Worm (Caenorhabditis elegans) whole organism, dauer: Measurements from ENCODE around the gene ndub-5.

ENCODE experiments used
- unc-62 ChIP-seq: sonication (generic microtip); optimal IDR thresholded peaks from 2 replicates; lab custom pipeline; 2017; ENCODE audit warnings: missing biosample characterization, missing genetic modification reagents, missing genetic modification characterization

The ndub-5 gene

DNA sequence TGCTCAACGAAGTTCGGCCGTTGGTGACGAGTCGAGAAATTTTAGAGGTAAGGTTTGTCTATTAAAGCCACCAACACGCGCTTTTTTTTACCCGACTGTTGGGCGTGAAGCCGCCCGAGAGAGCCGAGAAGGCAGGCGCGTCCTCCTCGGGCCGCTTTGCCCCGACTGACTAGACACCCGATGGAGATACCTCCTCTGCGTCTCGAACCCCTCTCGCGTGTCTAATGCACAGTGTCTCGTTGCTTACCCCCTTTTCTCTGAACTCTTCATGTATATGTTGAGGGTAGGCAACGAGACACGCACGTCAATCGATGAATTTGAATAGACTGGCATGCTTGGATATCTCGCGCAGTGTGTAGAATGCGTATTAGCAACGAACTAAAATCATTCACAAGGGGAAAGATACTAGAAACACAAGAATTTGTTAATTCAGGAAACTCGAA, 29.4 kb downstream of the ndub-5 start:
- TF ChIP-seq unc-62 (GFP tag; lab: Kevin White, UChicago) = no peak

DNA sequence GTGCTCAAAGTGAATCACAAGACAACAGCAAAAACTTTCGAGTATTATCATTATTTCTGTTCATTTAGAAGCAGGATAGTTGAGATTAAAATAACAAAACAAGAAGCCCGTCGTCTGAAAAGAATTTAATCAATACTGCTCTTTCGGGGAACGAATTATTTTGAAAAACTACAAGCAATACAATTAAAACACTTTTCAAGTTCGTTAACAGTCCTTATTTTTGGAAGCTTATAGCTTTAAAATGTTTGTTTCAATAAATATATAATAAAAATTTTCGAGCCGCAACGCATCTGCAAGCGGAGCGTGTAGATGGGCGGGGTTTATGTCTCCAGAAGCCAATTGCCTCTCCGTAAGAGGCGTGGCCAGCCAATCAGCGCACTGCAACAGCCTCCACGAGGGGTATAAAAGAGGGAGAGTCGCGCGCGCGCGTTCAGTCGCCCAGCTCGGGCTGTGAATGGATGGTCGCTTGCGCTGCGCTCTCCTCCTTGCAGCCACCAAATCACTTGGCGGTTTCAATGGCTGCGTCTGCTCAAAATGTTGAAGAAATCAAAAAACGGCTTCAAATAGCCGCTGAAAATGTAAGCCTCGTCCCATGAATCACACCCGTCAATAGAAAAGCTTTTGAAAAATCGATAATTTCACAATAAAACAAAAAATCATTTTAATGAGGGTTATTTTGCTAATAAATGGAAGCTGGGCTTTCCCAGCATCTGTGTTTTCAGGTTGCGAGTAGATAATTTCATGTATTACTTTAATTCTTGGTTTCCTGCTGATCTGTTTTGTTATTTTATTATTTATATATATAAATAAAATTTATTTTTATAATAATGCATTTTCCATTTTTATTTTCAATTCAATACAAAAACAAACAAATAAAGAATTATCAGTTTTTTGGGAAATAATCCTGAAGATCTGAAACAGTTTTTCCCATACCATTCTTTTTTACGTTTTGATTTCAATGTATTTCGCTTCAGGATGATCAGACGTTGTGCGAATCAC, 30.1 kb downstream of the ndub-5 start, which contains the start of the genes ift-43 and mdt-26:
Gene ift-43 (minus strand): TSS at position 51 of the 999 bp plus-strand sequence.
Gene mdt-26 (plus strand): TSS at position 446 of the 999 bp plus-strand sequence.
- TF ChIP-seq unc-62 (GFP tag; lab: Kevin White, UChicago) = no peak

DNA sequence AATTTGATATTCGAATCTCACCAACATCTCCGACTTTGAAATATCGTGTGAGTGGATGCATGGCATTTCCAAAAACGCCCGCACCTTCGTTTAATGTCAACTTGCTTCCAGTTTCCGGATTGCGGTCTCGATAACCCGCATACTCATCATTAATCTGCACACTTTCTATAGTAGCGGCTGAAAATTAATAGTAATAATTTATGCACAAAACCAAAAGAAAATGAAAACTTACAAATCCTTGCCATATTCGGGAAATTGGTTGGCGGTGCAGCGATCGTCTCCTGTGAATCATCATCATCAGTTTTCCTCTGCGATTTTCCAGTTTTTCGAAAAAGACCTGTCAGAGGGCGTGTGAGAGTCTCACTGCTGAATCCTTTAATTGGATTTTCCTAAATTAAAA, 31.0 kb downstream of the ndub-5 start:
- TF ChIP-seq unc-62 (GFP tag; lab: Kevin White, UChicago) = no peak

DNA sequence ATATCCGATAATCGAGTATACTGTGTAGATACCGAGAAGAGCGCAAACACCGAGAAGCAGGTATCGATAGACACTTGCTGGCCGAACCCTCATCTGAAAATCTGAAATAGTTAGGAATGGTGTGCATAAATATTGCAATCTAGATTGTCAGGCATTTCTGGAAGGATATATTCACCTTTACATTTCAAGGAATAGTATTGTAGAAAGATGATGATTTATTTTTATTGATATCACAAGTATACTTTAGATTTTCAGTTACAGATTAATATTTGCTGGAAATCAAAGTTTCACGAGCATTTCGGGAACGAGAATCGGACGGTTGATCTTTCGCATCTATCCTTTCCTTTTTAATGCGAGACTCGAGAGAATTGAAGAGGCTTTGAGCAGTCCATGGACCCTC, 31.5 kb downstream of the ndub-5 start, which contains the start of gene fut-3:
Gene fut-3 (minus strand): TSS at position 101 of the 400 bp plus-strand sequence.
- no peak for TF ChIP-seq unc-62 (GFP tag; lab: Kevin White, UChicago)

DNA sequence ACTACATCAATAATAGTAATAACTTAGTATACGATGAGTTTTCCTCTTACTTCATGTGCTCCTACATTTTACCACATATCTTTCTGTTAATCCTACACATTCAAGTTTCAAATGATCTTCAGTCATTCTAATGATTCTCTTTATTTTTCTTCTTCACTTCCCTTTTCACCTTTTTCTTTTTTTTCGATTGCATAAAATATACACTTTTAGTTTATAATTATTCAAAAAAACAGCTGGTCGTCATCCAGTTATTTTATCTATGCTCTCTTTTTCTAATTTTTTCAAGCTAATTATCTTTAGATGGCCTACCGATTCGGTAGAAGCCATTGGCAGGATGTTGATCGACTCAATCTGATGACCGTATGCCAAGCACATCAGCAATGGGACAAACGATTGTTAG, 36.9 kb downstream of the ndub-5 start, which contains the start of gene F59E12.1:
Gene F59E12.1 (plus strand): TSS at position 301 of the 400 bp plus-strand sequence.
- no peak for TF ChIP-seq unc-62 (GFP tag; lab: Kevin White, UChicago)

DNA sequence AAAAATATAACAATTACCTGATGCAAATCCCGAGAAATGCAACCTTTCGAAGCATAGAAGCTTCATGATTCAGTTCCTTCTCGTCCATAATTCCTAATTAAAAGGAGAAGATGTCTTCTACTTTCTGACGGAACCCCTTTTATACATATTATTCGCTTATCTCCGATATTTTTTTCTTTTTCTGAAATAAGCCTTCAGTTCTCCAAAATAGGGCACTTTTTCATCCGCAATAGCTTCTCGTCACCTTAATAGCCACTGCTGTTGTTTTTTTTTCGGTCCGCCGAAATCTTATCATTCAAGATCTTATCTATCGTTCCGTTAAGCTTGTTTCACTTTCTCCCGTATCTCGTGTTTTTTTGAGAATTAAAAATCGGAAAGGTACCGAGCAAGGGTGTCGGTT, 38.8 kb downstream of the ndub-5 start, which contains the start of gene bli-2:
Gene bli-2 (minus strand): TSS at position 101 of the 400 bp plus-strand sequence.
- no peak for TF ChIP-seq unc-62 (GFP tag; lab: Kevin White, UChicago)

DNA sequence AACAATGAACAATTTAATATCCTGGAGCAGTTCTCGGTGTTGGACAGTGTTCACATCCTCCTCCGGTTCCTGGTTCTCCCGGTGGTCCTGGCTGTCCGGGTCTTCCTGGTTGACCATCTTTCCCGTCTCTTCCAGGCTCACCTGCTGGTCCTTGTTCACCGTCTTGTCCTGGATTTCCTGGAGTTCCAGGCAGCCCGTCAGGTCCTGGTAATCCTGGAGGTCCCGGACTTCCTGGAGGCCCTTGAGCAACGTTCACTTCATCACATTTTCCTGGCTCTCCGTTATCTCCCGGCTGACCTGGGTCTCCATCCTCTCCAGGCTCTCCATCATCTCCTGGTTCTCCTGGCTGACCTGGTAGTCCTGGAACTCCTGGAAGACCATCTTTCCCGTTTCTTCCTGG, 39.7 kb downstream of the ndub-5 start:
- no peak for TF ChIP-seq unc-62 (GFP tag; lab: Kevin White, UChicago)

DNA sequence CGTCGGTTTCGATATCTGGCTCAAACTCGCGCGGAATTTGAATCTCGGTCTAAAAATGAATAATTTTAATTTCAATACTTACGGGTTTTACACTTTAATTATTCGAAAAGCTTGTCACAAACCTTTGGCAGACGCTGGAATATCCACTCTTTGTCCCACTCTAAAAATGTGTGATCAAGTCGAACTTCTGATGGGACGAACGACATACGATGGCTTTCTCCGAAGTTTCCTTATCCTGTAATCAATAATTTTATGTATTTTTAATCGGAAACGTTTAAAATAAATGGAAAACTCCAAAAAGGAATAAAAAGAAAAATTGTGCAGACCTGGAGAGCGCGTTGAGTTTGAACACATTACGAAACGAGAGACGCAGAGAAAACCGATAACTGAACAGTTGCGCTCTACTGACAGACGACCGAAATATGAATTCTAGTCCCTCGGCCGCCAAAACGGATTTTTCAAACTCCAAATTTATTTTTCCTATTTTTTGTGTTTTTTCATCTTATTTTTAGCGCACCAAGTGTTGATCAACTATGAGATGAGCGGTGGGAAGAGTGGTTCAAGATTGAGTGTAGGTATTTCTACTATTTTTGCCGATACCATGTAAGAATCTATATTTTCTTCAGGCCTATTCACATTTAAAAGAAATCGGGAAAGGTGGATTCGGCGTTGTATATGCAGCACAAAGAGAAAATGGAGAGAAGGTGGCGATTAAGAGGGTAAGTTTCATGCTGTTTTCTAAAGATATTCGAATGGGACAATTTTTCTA, 41.7 kb downstream of the ndub-5 start, which contains the start of the genes sam-4, F59E12.17 and zyg-1:
Gene sam-4 (minus strand): TSS at position 51 of the 769 bp plus-strand sequence.
Gene F59E12.17 (minus strand): TSS at position 235 of the 769 bp plus-strand sequence.
Gene zyg-1 (plus strand): TSS at position 513 of the 769 bp plus-strand sequence.
- no peak for TF ChIP-seq unc-62 (GFP tag; lab: Kevin White, UChicago)

DNA sequence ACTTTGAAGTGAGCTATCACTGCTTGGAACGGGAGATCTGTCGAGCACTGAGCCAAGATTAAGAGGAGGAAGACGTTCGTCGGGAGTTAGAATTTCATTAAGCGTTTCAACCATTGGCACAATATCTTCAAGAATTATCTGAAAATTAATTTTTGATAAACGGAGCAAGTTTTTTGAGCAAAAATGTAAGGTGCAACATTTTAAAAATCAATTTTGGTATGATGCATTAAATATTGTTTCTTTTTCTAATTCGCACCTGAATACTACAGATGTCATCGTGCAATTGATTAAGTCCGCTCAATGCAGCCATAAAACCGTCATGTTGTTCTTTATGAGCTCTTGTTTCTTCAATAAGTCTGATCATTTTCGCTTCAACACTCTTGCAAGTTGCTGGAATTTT, 42.9 kb downstream of the ndub-5 start, which contains the start of gene ddl-1:
Gene ddl-1 (minus strand): TSS at position 101 of the 400 bp plus-strand sequence.
- no peak for TF ChIP-seq unc-62 (GFP tag; lab: Kevin White, UChicago)

DNA sequence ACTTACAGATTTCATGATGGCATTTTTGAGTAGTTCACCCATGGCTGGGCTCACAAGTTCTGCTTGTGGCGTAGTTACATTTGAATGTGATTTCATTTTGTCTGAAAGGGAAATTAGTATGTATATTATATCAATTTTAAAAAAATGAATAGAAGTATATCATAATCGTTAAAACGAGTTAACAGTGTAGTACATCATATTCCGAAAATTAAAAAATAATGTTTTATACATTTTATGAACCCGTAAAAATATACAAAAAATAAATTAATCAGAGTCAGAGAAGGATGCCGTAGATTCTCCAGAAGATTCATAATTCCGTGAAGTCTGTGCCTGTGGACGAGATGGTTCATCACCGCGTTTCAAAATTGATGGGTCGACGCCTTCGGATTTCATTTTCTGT, 44.2 kb downstream of the ndub-5 start, which contains the start of gene F59E12.9:
Gene F59E12.9 (minus strand): TSS at position 101 of the 400 bp plus-strand sequence.
- no peak for TF ChIP-seq unc-62 (GFP tag; lab: Kevin White, UChicago)

DNA sequence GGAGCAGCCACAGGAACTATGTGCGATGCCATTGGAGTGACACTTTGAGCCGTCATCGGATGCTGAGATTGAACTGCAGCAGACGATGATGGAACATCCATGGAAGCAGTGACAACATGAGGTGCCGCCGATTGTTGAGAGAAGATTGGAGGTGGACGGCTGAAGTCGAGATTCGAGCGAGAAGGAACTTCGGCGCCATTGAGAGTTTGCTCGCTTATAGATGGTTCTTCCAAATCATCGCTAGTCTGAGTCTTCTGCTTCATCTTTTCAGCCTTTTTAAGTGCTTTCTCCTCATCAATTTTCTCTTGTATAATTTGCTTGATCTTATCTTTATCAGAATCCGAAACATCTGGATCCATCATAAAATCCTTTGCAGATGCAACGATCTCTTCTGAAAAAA, 49.0 kb downstream of the ndub-5 start:
- TF ChIP-seq unc-62 (GFP tag; lab: Kevin White, UChicago) = no peak

DNA sequence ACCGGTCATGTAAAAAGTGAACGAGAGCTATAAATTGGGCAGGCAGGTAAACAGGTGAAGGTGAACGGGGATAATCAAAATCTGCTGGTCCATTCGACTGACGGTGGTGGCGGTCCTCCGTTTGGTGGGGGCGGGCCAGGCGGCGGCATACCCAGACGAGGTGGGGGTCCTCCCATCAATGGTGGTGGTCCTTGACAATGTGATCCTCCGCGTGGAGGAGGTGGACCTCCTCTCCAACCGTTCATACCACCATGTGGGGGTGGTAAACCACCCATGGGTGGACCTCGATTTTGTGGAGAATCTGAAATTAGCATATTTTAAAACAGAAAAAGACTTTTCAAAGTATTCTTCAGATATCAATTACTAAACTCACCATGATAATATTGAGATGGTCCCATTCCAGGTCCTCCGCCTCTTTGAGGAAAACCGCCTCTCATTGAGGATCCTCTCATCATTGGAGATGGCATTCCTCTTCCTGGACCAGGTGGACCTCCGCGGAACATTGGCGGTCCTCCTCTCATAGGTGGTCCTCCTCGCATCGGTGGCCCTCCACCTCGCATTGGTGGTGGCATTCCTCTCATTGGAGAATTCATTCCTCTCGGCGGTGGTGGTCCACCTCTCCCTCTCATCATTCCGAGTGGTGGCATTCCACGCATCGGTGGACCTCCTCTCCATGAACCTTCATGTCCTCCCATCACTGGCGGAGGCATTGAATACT, 50.6 kb downstream of the ndub-5 start:
- no peak for TF ChIP-seq unc-62 (GFP tag; lab: Kevin White, UChicago)
